Fruit fly (Drosophila melanogaster) whole organism, prepupa: ENCODE results near the gene CG5177.

Experiments used
- Blimp-1 ChIP-seq: fragments of 200-800 bp; sonication (Bioruptor generic); optimal IDR thresholded peaks from 3 replicates; lab custom pipeline; 2017; ENCODE audit warnings: missing biosample characterization, missing genetic modification characterization, mild to moderate bottlenecking, moderate library complexity, missing genetic modification reagents
- CG10631 ChIP-seq: fragments of 200-800 bp; sonication (Bioruptor generic); optimal IDR thresholded peaks from 2 replicates; lab custom pipeline; 2016; ENCODE audit warnings: missing biosample characterization, missing genetic modification characterization
- CG10669 ChIP-seq: fragments of 200-800 bp; sonication (Bioruptor generic); optimal IDR thresholded peaks from 3 replicates; lab custom pipeline; 2018; ENCODE audit warnings: missing biosample characterization, mild to moderate bottlenecking, missing genetic modification characterization, moderate library complexity
- CG11902 ChIP-seq: fragments of 200-800 bp; sonication (Bioruptor generic); optimal IDR thresholded peaks from 3 replicates; lab custom pipeline; 2016; ENCODE audit warnings: missing biosample characterization, missing genetic modification characterization
- CG15336 ChIP-seq: fragments of 200-800 bp; sonication (Bioruptor generic); IDR thresholded peaks from 2 replicates; pipeline ENCODE4 v1.3.6; 2022; ENCODE audit warnings: missing biosample characterization, missing genetic modification characterization
- CG1621 ChIP-seq: fragments of 200-800 bp; sonication (Bioruptor generic); optimal IDR thresholded peaks from 3 replicates; lab custom pipeline; 2018; ENCODE audit warnings: missing biosample characterization, mild to moderate bottlenecking, missing genetic modification characterization
- CG3032 ChIP-seq: fragments of 200-800 bp; optimal IDR thresholded peaks from 2 replicates; lab custom pipeline; 2019; ENCODE audit warnings: missing biosample characterization, mild to moderate bottlenecking, missing genetic modification characterization, moderate library complexity
- CG31627 ChIP-seq: fragments of 200-800 bp; sonication (Bioruptor generic); optimal IDR thresholded peaks from 3 replicates; lab custom pipeline; 2016; ENCODE audit warnings: missing biosample characterization, missing genetic modification characterization
- CG32006 ChIP-seq: fragments of 200-800 bp; sonication (Bioruptor generic); optimal IDR thresholded peaks from 3 replicates; lab custom pipeline; 2017; ENCODE audit warnings: missing biosample characterization, mild to moderate bottlenecking, missing genetic modification characterization
- CG34406 ChIP-seq: fragments of 200-800 bp; sonication (Bioruptor generic); optimal IDR thresholded peaks from 3 replicates; lab custom pipeline; 2016; ENCODE audit warnings: missing biosample characterization, missing genetic modification characterization
- CG4318 ChIP-seq: fragments of 200-800 bp; sonication (Bioruptor generic); optimal IDR thresholded peaks from 3 replicates; lab custom pipeline; 2017; ENCODE audit warnings: missing biosample characterization, mild to moderate bottlenecking, missing genetic modification characterization
- CG6163 ChIP-seq: fragments of 200-800 bp; sonication (Bioruptor generic); IDR thresholded peaks from 3 replicates; pipeline ENCODE4 v1.3.6; 2022; ENCODE audit warnings: missing biosample characterization, missing genetic modification characterization
- CG6276 ChIP-seq: fragments of 200-800 bp; sonication (Bioruptor generic); optimal IDR thresholded peaks from 2 replicates; lab custom pipeline; 2017; ENCODE audit warnings: missing biosample characterization, mild to moderate bottlenecking, missing genetic modification characterization
- CG6854 ChIP-seq: fragments of 200-800 bp; sonication (Bioruptor generic); optimal IDR thresholded peaks from 2 replicates; lab custom pipeline; 2017; ENCODE audit warnings: missing biosample characterization, mild to moderate bottlenecking, missing genetic modification characterization
- CG8319 ChIP-seq: fragments of 200-800 bp; sonication (Bioruptor generic); optimal IDR thresholded peaks from 3 replicates; lab custom pipeline; 2016; ENCODE audit warnings: missing biosample characterization, missing genetic modification characterization
- CG9139 ChIP-seq: fragments of 200-800 bp; sonication (Bioruptor generic); optimal IDR thresholded peaks from 3 replicates; lab custom pipeline; 2017; ENCODE audit warnings: missing biosample characterization, mild to moderate bottlenecking, missing genetic modification characterization
- Eip75B ChIP-seq: fragments of 200-800 bp; sonication (Bioruptor generic); optimal IDR thresholded peaks from 3 replicates; lab custom pipeline; 2016; ENCODE audit warnings: missing biosample characterization, missing genetic modification characterization
- Eip78C ChIP-seq: fragments of 200-800 bp; sonication (Bioruptor generic); peaks from one replicate; lab custom pipeline; 2016; ENCODE audit warnings: missing biosample characterization, missing genetic modification characterization
- Eip93F ChIP-seq: fragments of 200-800 bp; sonication (Bioruptor generic); optimal IDR thresholded peaks from 2 replicates; lab custom pipeline; 2016; ENCODE audit warnings: missing biosample characterization, mild to moderate bottlenecking, missing genetic modification characterization
- Ets21C ChIP-seq: fragments of 200-800 bp; sonication (Bioruptor generic); optimal IDR thresholded peaks from 3 replicates; lab custom pipeline; 2016; ENCODE audit warnings: missing biosample characterization, missing genetic modification characterization
- Ets96B ChIP-seq: fragments of 200-800 bp; optimal IDR thresholded peaks from 2 replicates; lab custom pipeline; 2019; ENCODE audit warnings: missing biosample characterization, mild to moderate bottlenecking, missing genetic modification characterization, moderate library complexity
- Hr38 ChIP-seq: sonication (Bioruptor generic); optimal IDR thresholded peaks from 2 replicates; lab custom pipeline; 2016; ENCODE audit warnings: missing biosample characterization, missing genetic modification characterization
- Hr4 ChIP-seq: fragments of 200-800 bp; sonication (Bioruptor generic); optimal IDR thresholded peaks from 3 replicates; lab custom pipeline; 2016; ENCODE audit warnings: missing biosample characterization, missing genetic modification characterization
- Sox14 ChIP-seq: fragments of 200-800 bp; sonication (Bioruptor generic); optimal IDR thresholded peaks from 3 replicates; lab custom pipeline; 2016; ENCODE audit warnings: missing biosample characterization, missing genetic modification characterization
- achi ChIP-seq: fragments of 200-800 bp; sonication (Bioruptor generic); optimal IDR thresholded peaks from 3 replicates; lab custom pipeline; 2016; ENCODE audit warnings: missing biosample characterization, missing genetic modification characterization
- dac ChIP-seq: fragments of 200-800 bp; sonication (Bioruptor generic); optimal IDR thresholded peaks from 2 replicates; lab custom pipeline; 2017; ENCODE audit warnings: missing biosample characterization, mild to moderate bottlenecking, missing genetic modification characterization
- dsx ChIP-seq: fragments of 200-800 bp; optimal IDR thresholded peaks from 3 replicates; lab custom pipeline; 2019; ENCODE audit warnings: missing biosample characterization, mild to moderate bottlenecking, missing genetic modification characterization, moderate library complexity; ENCODE audit not compliant: poor library complexity, severe bottlenecking
- esn ChIP-seq: fragments of 200-800 bp; sonication (Bioruptor generic); optimal IDR thresholded peaks from 2 replicates; lab custom pipeline; 2016; ENCODE audit warnings: missing biosample characterization, mild to moderate bottlenecking, missing genetic modification characterization, moderate library complexity
- fd85E ChIP-seq: fragments of 200-800 bp; sonication (Bioruptor generic); optimal IDR thresholded peaks from 3 replicates; lab custom pipeline; 2016; ENCODE audit warnings: missing biosample characterization, missing genetic modification characterization
- fkh ChIP-seq: fragments of 200-800 bp; sonication (Bioruptor generic); optimal IDR thresholded peaks from 3 replicates; lab custom pipeline; 2017; ENCODE audit warnings: missing biosample characterization, mild to moderate bottlenecking, missing genetic modification characterization, moderate library complexity
- lz ChIP-seq: fragments of 200-800 bp; sonication (Bioruptor generic); optimal IDR thresholded peaks from 3 replicates; lab custom pipeline; 2016; ENCODE audit warnings: missing biosample characterization, missing genetic modification characterization
- net ChIP-seq: fragments of 200-800 bp; sonication (Bioruptor generic); optimal IDR thresholded peaks from 3 replicates; lab custom pipeline; 2016; ENCODE audit warnings: missing biosample characterization, missing genetic modification characterization
- pdm3 ChIP-seq: fragments of 200-800 bp; sonication (Bioruptor generic); optimal IDR thresholded peaks from 3 replicates; lab custom pipeline; 2016; ENCODE audit warnings: missing biosample characterization, missing genetic modification characterization
- salr ChIP-seq, 2 experiments: fragments of 200-800 bp; sonication (Bioruptor generic); optimal IDR thresholded peaks; 3 replicates each; lab custom pipeline; 2016 to 2018; ENCODE audit warnings: missing biosample characterization in 2 of 2, missing genetic modification characterization in 2 of 2, mild to moderate bottlenecking in 1 of 2
- spab ChIP-seq: fragments of 200-800 bp; sonication (Bioruptor generic); optimal IDR thresholded peaks from 2 replicates; lab custom pipeline; 2017; ENCODE audit warnings: missing biosample characterization, mild to moderate bottlenecking, missing genetic modification characterization, missing genetic modification reagents
- ss ChIP-seq, 2 experiments: fragments of 200-800 bp; sonication (Bioruptor generic); optimal IDR thresholded peaks; 2 replicates in 1 of 2; 3 replicates in 1 of 2; lab custom pipeline; 2017 to 2018; ENCODE audit warnings: mild to moderate bottlenecking in 2 of 2, missing biosample characterization in 2 of 2, missing genetic modification characterization in 2 of 2, moderate library complexity in 1 of 2
- svp ChIP-seq: fragments of 200-800 bp; sonication (Bioruptor generic); peaks from one replicate; lab custom pipeline; 2016; ENCODE audit warnings: missing biosample characterization, missing genetic modification characterization
- topi ChIP-seq: fragments of 200-800 bp; sonication (Bioruptor generic); optimal IDR thresholded peaks from 3 replicates; lab custom pipeline; 2016; ENCODE audit warnings: missing biosample characterization, missing genetic modification characterization
- vri ChIP-seq: fragments of 200-800 bp; sonication (Bioruptor generic); optimal IDR thresholded peaks from 3 replicates; lab custom pipeline; 2016; ENCODE audit warnings: missing biosample characterization, mild to moderate bottlenecking, missing genetic modification characterization

The CG5177 gene

DNA sequence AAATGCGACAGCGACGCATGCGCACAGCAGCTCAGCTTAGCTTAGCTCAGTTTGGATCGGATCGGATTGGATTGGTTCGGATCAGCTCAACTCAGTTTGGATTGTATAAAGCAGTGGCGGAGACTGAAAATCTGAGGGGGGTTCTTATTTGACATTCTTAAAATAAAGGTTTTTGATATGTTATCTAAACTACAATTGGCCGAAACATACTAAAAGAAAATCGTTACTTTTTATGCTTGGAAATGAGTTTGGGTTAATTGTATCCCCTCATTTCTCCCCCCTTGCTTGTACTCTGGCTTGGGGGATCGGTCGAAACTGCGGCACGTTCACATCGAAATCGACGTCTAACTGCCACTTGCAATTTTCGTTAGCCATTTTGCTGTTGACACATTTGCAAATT, 28.9 kb upstream of the CG5177 start (continued):
- TF ChIP-seq CG15336 (GFP tag; lab: Robert Waterston, UW) (peak; percentile 90), Ets21C (peak; percentile 53), vri (GFP tag; lab: Kevin White, UChicago) (peak; percentile 58), CG4318 (GFP tag; lab: Kevin White, UChicago) (peak; percentile 47), CG8319 (peak; percentile 8), CG6854 (no peak), pdm3 (GFP tag; lab: Kevin White, UChicago) (peak; percentile 64), topi (peak; percentile 56), CG6163 (GFP tag; lab: Robert Waterston, UW) (peak; percentile 87), ss (GFP tag; optimal IDR thresholded peaks at IDR 0.05; lab: Kevin White, UChicago) (no peak), achi (GFP tag; lab: Kevin White, UChicago) (peak; percentile 25), CG1621 (tag; lab: Kevin White, UChicago) (no peak), dsx (GFP tag; lab: Kevin White, UChicago) (no peak), dac (GFP tag; lab: Kevin White, UChicago) (peak; percentile 24), CG10631 (GFP tag; lab: Kevin White, UChicago) (peak; percentile 22), CG11902 (GFP tag; lab: Kevin White, UChicago) (peak; percentile 27), svp (GFP tag; lab: Kevin White, UChicago) (peak; percentile 80), Hr4 (GFP tag; lab: Kevin White, UChicago) (peak; percentile 84), CG6276 (peak; percentile 80), esn (GFP tag; lab: Kevin White, UChicago) (peak; percentile 74), lz (GFP tag; lab: Kevin White, UChicago) (peak; percentile 76), Hr38 (GFP tag; lab: Kevin White, UChicago) (peak; percentile 48), Sox14 (GFP tag; lab: Kevin White, UChicago) (peak; percentile 49), fkh (GFP tag; lab: Kevin White, UChicago) (no peak), Eip93F (GFP tag; lab: Kevin White, UChicago) (no peak), salr (GFP tag; optimal IDR thresholded peaks at IDR 0.05; lab: Kevin White, UChicago) (no peak), Eip75B (GFP tag; lab: Kevin White, UChicago) (no peak), CG10669 (no peak), net (peak; percentile 67), CG32006 (peak; percentile 75), CG3032 (tag; lab: Kevin White, UChicago) (no peak), CG31627 (GFP tag; lab: Kevin White, UChicago) (peak; percentile 75), spab (no peak), CG9139 (GFP tag; lab: Kevin White, UChicago) (no peak), Ets96B (no peak), fd85E (GFP tag; lab: Kevin White, UChicago) (no peak), Blimp-1 (GFP tag; lab: Kevin White, UChicago) (no peak)

DNA sequence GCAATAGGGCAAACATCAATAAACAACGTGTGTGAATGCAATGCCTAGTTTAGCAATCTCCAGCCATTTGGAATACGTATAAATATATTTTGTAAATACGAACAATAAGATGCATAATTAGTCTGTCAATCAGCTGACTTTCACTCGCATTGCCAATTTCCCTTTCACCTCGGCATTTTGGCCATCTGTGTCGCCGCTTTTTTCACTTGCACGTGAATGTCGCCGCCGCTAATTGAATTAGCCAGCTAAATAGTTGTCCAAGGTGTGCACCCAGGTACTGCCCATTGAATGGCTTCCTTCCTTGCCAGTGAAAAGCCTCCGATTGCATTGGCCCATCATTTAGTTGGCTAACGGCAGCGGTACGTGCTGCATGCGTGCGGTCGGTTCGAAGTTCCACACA, 27.6 kb upstream of the CG5177 start, which contains the start of gene ninaC:
Gene ninaC, plus strand, starts transcription at position 301 of the 400 bp plus-strand sequence.
- TF ChIP-seq CG34406 (GFP tag; lab: Kevin White, UChicago) (no peak), achi (GFP tag; lab: Kevin White, UChicago) (no peak), Eip93F (GFP tag; lab: Kevin White, UChicago) (no peak), Hr38 (GFP tag; lab: Kevin White, UChicago) (no peak), Ets21C (no peak), lz (GFP tag; lab: Kevin White, UChicago) (no peak), svp (GFP tag; lab: Kevin White, UChicago) (no peak), Eip78C (GFP tag; lab: Kevin White, UChicago) (no peak)
